Worm (Caenorhabditis elegans) whole organism, L4 larva: ENCODE data around the gene B0464.9.

ENCODE experiments used
- F26F4.8 ChIP-seq: fragments of 200-800 bp; sonication (Bioruptor generic); conservative IDR thresholded peaks from 2 replicates; pipeline ENCODE4 v1.3.6; 2022; ENCODE audit warnings: missing genetic modification characterization, missing compliant biosample characterization
- F44E2.7 ChIP-seq: fragments of 200-800 bp; sonication (Bioruptor generic); IDR thresholded peaks from 2 replicates; pipeline ENCODE4 v2.1.2; 2022; ENCODE audit warnings: missing genetic modification characterization, missing compliant biosample characterization
- T20F7.1 ChIP-seq: fragments of 200-800 bp; sonication (Bioruptor generic); optimal IDR thresholded peaks from 2 replicates; lab custom pipeline; 2018; ENCODE audit warnings: mild to moderate bottlenecking, missing genetic modification characterization, missing compliant biosample characterization
- T26A8.4 ChIP-seq: fragments of 200-800 bp; sonication (Bioruptor generic); IDR thresholded peaks from 2 replicates; pipeline ENCODE4 v1.3.6; 2022; ENCODE audit warnings: missing genetic modification characterization, missing compliant biosample characterization
- Y105C5A.15 ChIP-seq: fragments of 200-800 bp; sonication (Bioruptor generic); IDR thresholded peaks from 2 replicates; pipeline ENCODE4 v1.3.6; 2022; ENCODE audit warnings: missing genetic modification characterization, missing compliant biosample characterization
- ZK546.5 ChIP-seq, 2 experiments: sonication (generic microtip); optimal IDR thresholded peaks; 2 replicates each; lab custom pipeline; 2017; ENCODE audit warnings: missing biosample characterization in 2 of 2, missing genetic modification characterization in 2 of 2
- aha-1 ChIP-seq: fragments of 150-350 bp; peaks from one replicate; lab custom pipeline; 2014; ENCODE audit warnings: missing biosample characterization, missing genetic modification characterization
- aly-2 ChIP-seq: sonication (generic microtip); optimal IDR thresholded peaks from 2 replicates; lab custom pipeline; 2018; ENCODE audit warnings: missing biosample characterization, missing genetic modification characterization
- ama-1 ChIP-seq: fragments of 150-350 bp; optimal IDR thresholded peaks from 2 replicates; lab custom pipeline; 2014; ENCODE audit warnings: inconsistent platforms, mixed read lengths
- ctbp-1 ChIP-seq: fragments of 200-800 bp; sonication (Bioruptor generic); IDR thresholded peaks from 2 replicates; pipeline ENCODE4 v1.3.6; 2022; ENCODE audit warnings: missing genetic modification reagents, missing genetic modification characterization, missing compliant biosample characterization
- daf-16 ChIP-seq, 3 experiments: sonication (generic microtip); optimal IDR thresholded peaks; 2 replicates each; lab custom pipeline; 2016 to 2017; ENCODE audit warnings: missing genetic modification characterization in 3 of 3, missing genetic modification reagents in 3 of 3, mild to moderate bottlenecking in 2 of 3, missing compliant biosample characterization in 2 of 3, missing biosample characterization in 1 of 3, moderate library complexity in 1 of 3
- daf-8 ChIP-seq: fragments of 200-800 bp; sonication (Bioruptor generic); IDR thresholded peaks from 2 replicates; pipeline ENCODE4 v1.3.6; 2022; ENCODE audit warnings: missing genetic modification characterization, missing compliant biosample characterization
- dmd-6 ChIP-seq: fragments of 200-800 bp; sonication (Bioruptor generic); IDR thresholded peaks from 2 replicates; pipeline ENCODE4 v1.3.6; 2022; ENCODE audit warnings: missing genetic modification reagents, missing genetic modification characterization, missing compliant biosample characterization
- dmd-9 ChIP-seq: fragments of 200-800 bp; sonication (Bioruptor generic); IDR thresholded peaks from 2 replicates; pipeline ENCODE4 v1.3.6; 2022; ENCODE audit warnings: missing genetic modification reagents, missing genetic modification characterization, missing compliant biosample characterization
- duxl-1 ChIP-seq: sonication (generic microtip); optimal IDR thresholded peaks from 2 replicates; lab custom pipeline; 2016; ENCODE audit warnings: mild to moderate bottlenecking, missing genetic modification characterization, moderate library complexity, missing compliant biosample characterization; ENCODE audit not compliant: poor library complexity
- egl-27 ChIP-seq: sonication (generic microtip); optimal IDR thresholded peaks from 3 replicates; lab custom pipeline; 2017; ENCODE audit warnings: missing biosample characterization, missing genetic modification reagents, missing genetic modification characterization
- egl-43 ChIP-seq: fragments of 200-800 bp; sonication (Bioruptor generic); IDR thresholded peaks from 2 replicates; pipeline ENCODE4 v1.3.6; 2022; ENCODE audit warnings: missing genetic modification reagents, missing genetic modification characterization, missing compliant biosample characterization
- fos-1 ChIP-seq: fragments of 150-350 bp; optimal IDR thresholded peaks from 2 replicates; lab custom pipeline; 2014; ENCODE audit warnings: missing biosample characterization, missing genetic modification characterization
- hlh-11 ChIP-seq: fragments of 200-800 bp; sonication (Bioruptor generic); optimal IDR thresholded peaks from 2 replicates; lab custom pipeline; 2018; ENCODE audit warnings: mild to moderate bottlenecking, missing genetic modification characterization, missing compliant biosample characterization
- hlh-30 ChIP-seq: sonication (generic microtip); optimal IDR thresholded peaks from 2 replicates; lab custom pipeline; 2017; ENCODE audit warnings: antibody characterized with exemption, mild to moderate bottlenecking, missing genetic modification characterization, missing compliant biosample characterization; ENCODE audit not compliant: insufficient read depth
- hmg-1.1 ChIP-seq: fragments of 200-800 bp; sonication (Bioruptor generic); IDR thresholded peaks from 2 replicates; pipeline ENCODE4 v1.3.6; 2022; ENCODE audit warnings: missing genetic modification reagents, missing genetic modification characterization, missing compliant biosample characterization
- lim-7 ChIP-seq: fragments of 200-800 bp; sonication (Bioruptor generic); IDR thresholded peaks from 2 replicates; pipeline ENCODE4 v1.3.6; 2022; ENCODE audit warnings: missing genetic modification characterization, missing compliant biosample characterization
- lin-29 ChIP-seq: fragments of 200-800 bp; sonication (Bioruptor generic); IDR thresholded peaks from 2 replicates; pipeline ENCODE4 v1.3.6; 2022; ENCODE audit warnings: missing genetic modification reagents, missing genetic modification characterization, missing compliant biosample characterization
- lsy-2 ChIP-seq, 2 experiments: fragments of 150-350 bp in 1 of 2; sonication (generic microtip) in 1 of 2; optimal IDR thresholded peaks; 2 replicates each; lab custom pipeline; 2014 to 2017; ENCODE audit warnings: missing biosample characterization in 2 of 2, missing genetic modification characterization in 2 of 2
- madf-5 ChIP-seq, 2 experiments: fragments of 200-800 bp; sonication (Bioruptor generic); IDR thresholded peaks; 2 replicates each; pipeline ENCODE4 v1.3.6; 2022; ENCODE audit warnings: missing compliant biosample characterization in 2 of 2, missing genetic modification characterization in 2 of 2
- madf-9 ChIP-seq: fragments of 200-800 bp; sonication (Bioruptor generic); conservative IDR thresholded peaks from 2 replicates; pipeline ENCODE4 v1.3.6; 2022; ENCODE audit warnings: missing genetic modification reagents, missing genetic modification characterization, missing compliant biosample characterization
- mdl-1 ChIP-seq, 2 experiments: fragments of 150-350 bp in 1 of 2; sonication (generic microtip) in 1 of 2; optimal IDR thresholded peaks; 2 replicates each; lab custom pipeline; 2014 to 2017; ENCODE audit warnings: missing biosample characterization in 2 of 2, missing genetic modification characterization in 2 of 2
- mep-1 ChIP-seq: fragments of 150-350 bp; sonication (generic microtip); optimal IDR thresholded peaks from 3 replicates; lab custom pipeline; 2014; ENCODE audit warnings: missing biosample characterization, missing genetic modification characterization
- mes-2 ChIP-seq: sonication (generic microtip); optimal IDR thresholded peaks from 2 replicates; lab custom pipeline; 2016; ENCODE audit warnings: missing genotype, mild to moderate bottlenecking, missing genetic modification characterization, missing compliant biosample characterization; ENCODE audit not compliant: poor library complexity, severe bottlenecking
- mxl-2 ChIP-seq: fragments of 200-800 bp; sonication (Bioruptor generic); conservative IDR thresholded peaks from 2 replicates; pipeline ENCODE4 v1.3.6; 2022; ENCODE audit warnings: missing genetic modification reagents, missing genetic modification characterization, missing compliant biosample characterization
- mxl-3 ChIP-seq: fragments of 200-800 bp; sonication (Bioruptor generic); optimal IDR thresholded peaks from 2 replicates; lab custom pipeline; 2018; ENCODE audit warnings: mild to moderate bottlenecking, missing genetic modification characterization, missing compliant biosample characterization
- nhr-10 ChIP-seq: fragments of 150-350 bp; optimal IDR thresholded peaks from 2 replicates; lab custom pipeline; 2014; ENCODE audit warnings: missing biosample characterization, missing genetic modification characterization
- nhr-11 ChIP-seq: fragments of 150-350 bp; optimal IDR thresholded peaks from 2 replicates; lab custom pipeline; 2014; ENCODE audit warnings: missing biosample characterization, missing genetic modification characterization
- nhr-237 ChIP-seq: sonication (generic microtip); optimal IDR thresholded peaks from 2 replicates; lab custom pipeline; 2017; ENCODE audit warnings: missing biosample characterization, missing genetic modification characterization
- nhr-28 ChIP-seq: fragments of 150-350 bp; optimal IDR thresholded peaks from 2 replicates; lab custom pipeline; 2014; ENCODE audit warnings: missing biosample characterization, missing genetic modification characterization
- nhr-77 ChIP-seq: fragments of 150-350 bp; optimal IDR thresholded peaks from 2 replicates; lab custom pipeline; 2014; ENCODE audit warnings: missing biosample characterization, missing genetic modification characterization
- php-3 ChIP-seq: fragments of 200-800 bp; sonication (Bioruptor generic); IDR thresholded peaks from 2 replicates; pipeline ENCODE4 v1.3.6; 2022; ENCODE audit warnings: missing genetic modification reagents, missing genetic modification characterization, missing compliant biosample characterization
- set-16 ChIP-seq: fragments of 200-800 bp; sonication (Bioruptor generic); IDR thresholded peaks from 2 replicates; pipeline ENCODE4 v1.3.6; 2022; ENCODE audit warnings: missing genetic modification reagents, missing genetic modification characterization, missing compliant biosample characterization
- spr-3 ChIP-seq: fragments of 200-800 bp; sonication (Bioruptor generic); optimal IDR thresholded peaks from 2 replicates; lab custom pipeline; 2018; ENCODE audit warnings: mild to moderate bottlenecking, missing genetic modification characterization, missing compliant biosample characterization
- unc-130 ChIP-seq: sonication (generic microtip); optimal IDR thresholded peaks from 2 replicates; lab custom pipeline; 2016; ENCODE audit warnings: missing genetic modification reagents, missing genetic modification characterization, missing compliant biosample characterization
- unc-62 ChIP-seq, 3 experiments: fragments of 150-350 bp in 1 of 3; sonication (generic microtip); optimal IDR thresholded peaks in 2 of 3; peaks in 1 of 3; 1 replicate in 1 of 3; 2 replicates in 2 of 3; lab custom pipeline; 2014 to 2017; ENCODE audit warnings: missing biosample characterization in 3 of 3, missing genetic modification characterization in 3 of 3, missing genetic modification reagents in 3 of 3, missing genotype in 1 of 3
- zfp-2 ChIP-seq: sonication (generic microtip); optimal IDR thresholded peaks from 2 replicates; lab custom pipeline; 2016; ENCODE audit warnings: mild to moderate bottlenecking, missing genetic modification characterization, missing compliant biosample characterization
- zfp-3 ChIP-seq: fragments of 200-800 bp; sonication (Bioruptor generic); conservative IDR thresholded peaks from 2 replicates; pipeline ENCODE4 v1.3.6; 2022; ENCODE audit warnings: missing genetic modification reagents, missing genetic modification characterization, missing compliant biosample characterization
- zip-2 ChIP-seq: fragments of 150-350 bp; optimal IDR thresholded peaks from 2 replicates; lab custom pipeline; 2014; ENCODE audit warnings: missing biosample characterization, missing genetic modification characterization

Gene B0464.9

ce11 chrIII:9457192-9458103, 8.1 kb upstream of the B0464.9 start:
- no peak for TF ChIP-seq ZK546.5 (tag; optimal IDR thresholded peaks at IDR 0.05; lab: Kevin White, UChicago)
- no peak; the same call in 1 of the 2 replicates for TF ChIP-seq ctbp-1
- no peak for TF ChIP-seq fos-1 (tag; lab: Kevin White, UChicago)
- 0 out of 2 replicates have a peak, but pooled peaks have one; percentile 31 for TF ChIP-seq T26A8.4 (GFP tag; lab: Robert Waterston, UW)
- TF ChIP-seq nhr-28 (tag; lab: Kevin White, UChicago): peak; percentile 42
- peak; percentile 57 for TF ChIP-seq hlh-30 (tag; lab: Kevin White, UChicago)
- no peak for TF ChIP-seq zfp-2
- TF ChIP-seq dmd-9 (GFP tag; lab: Robert Waterston, UW): 0 out of 2 replicates have a peak, but pooled peaks have one; percentile 14
- TF ChIP-seq dmd-6 (GFP tag; lab: Robert Waterston, UW): no peak
- peak in 1 of 2 experiments; percentile 32 for TF ChIP-seq daf-16 (GFP tag; optimal IDR thresholded peaks at IDR 0.05; lab: Kevin White, UChicago)
- no peak for TF ChIP-seq daf-16 (tag; optimal IDR thresholded peaks at IDR 0.05; lab: Kevin White, UChicago)
- TF ChIP-seq ama-1 (lab: Kevin White, UChicago): peak; percentile 28
- peak; percentile 54 for TF ChIP-seq set-16 (GFP tag; lab: Robert Waterston, UW)
- no peak for TF ChIP-seq unc-130 (GFP tag; lab: Kevin White, UChicago)
- peak; percentile 19 for TF ChIP-seq mes-2 (tag; lab: Kevin White, UChicago)
- no peak for TF ChIP-seq madf-9 (GFP tag; lab: Robert Waterston, UW)
- TF ChIP-seq lsy-2 (tag; optimal IDR thresholded peaks at IDR 0.05; lab: Kevin White, UChicago): peak in 1 of 2 experiments; percentile 53
- peak; percentile 99 for TF ChIP-seq aha-1 (tag; lab: Kevin White, UChicago)
- TF ChIP-seq mep-1 (tag; lab: Kevin White, UChicago): peak; percentile 16
- no peak for TF ChIP-seq zfp-3 (GFP tag; lab: Robert Waterston, UW)
- no peak for TF ChIP-seq mxl-2
- peak in 1 of 2 experiments; percentile 100 for TF ChIP-seq unc-62 (GFP tag; optimal IDR thresholded peaks at IDR 0.05 in 1 of 2; lab: Kevin White, UChicago)
- TF ChIP-seq unc-62 (tag; optimal IDR thresholded peaks at IDR 0.05; lab: Kevin White, UChicago): no peak
- peak; percentile 38; the same call in 1 of the 2 replicates for TF ChIP-seq hmg-1.1 (GFP tag; lab: Robert Waterston, UW)
- TF ChIP-seq F44E2.7 (GFP tag; lab: Robert Waterston, UW): no peak
- TF ChIP-seq mdl-1 (tag; optimal IDR thresholded peaks at IDR 0.05; lab: Kevin White, UChicago): peak in 1 of 2 experiments; percentile 39
- no peak for TF ChIP-seq duxl-1
- TF ChIP-seq mxl-3 (GFP tag; lab: Kevin White, UChicago): peak; percentile 74
- TF ChIP-seq php-3 (GFP tag; lab: Robert Waterston, UW): no peak
- TF ChIP-seq zip-2: no peak
- peak; percentile 57 for TF ChIP-seq nhr-11 (tag; lab: Kevin White, UChicago)
- TF ChIP-seq hlh-11 (tag; lab: Kevin White, UChicago): peak; percentile 87
- TF ChIP-seq T20F7.1 (GFP tag; lab: Kevin White, UChicago): no peak

- peak in 1 of 2 experiments; percentile 91 for TF ChIP-seq unc-62 (GFP tag; optimal IDR thresholded peaks at IDR 0.05 in 1 of 2; lab: Kevin White, UChicago)
- TF ChIP-seq unc-62 (tag; optimal IDR thresholded peaks at IDR 0.05; lab: Kevin White, UChicago): no peak
- no peak for TF ChIP-seq madf-5 (GFP tag; IDR thresholded peaks at IDR 0.05; lab: Robert Waterston, UW)
- TF ChIP-seq spr-3 (GFP tag; lab: Kevin White, UChicago): no peak
- 0 out of 2 replicates have a peak, but pooled peaks have one; percentile 20 for TF ChIP-seq set-16 (GFP tag; lab: Robert Waterston, UW)
- no peak for TF ChIP-seq nhr-237 (tag; lab: Kevin White, UChicago)
- TF ChIP-seq nhr-77 (tag; lab: Kevin White, UChicago): no peak
- peak; percentile 50 for TF ChIP-seq nhr-10 (tag; lab: Kevin White, UChicago)
- peak; percentile 2 for TF ChIP-seq mxl-3 (GFP tag; lab: Kevin White, UChicago)
- no peak for TF ChIP-seq lin-29 (GFP tag; lab: Robert Waterston, UW)
- no peak for TF ChIP-seq dmd-6 (GFP tag; lab: Robert Waterston, UW)
- TF ChIP-seq F26F4.8: 0 out of 2 replicates have a peak, but pooled peaks have one; percentile 32
- TF ChIP-seq ama-1 (lab: Kevin White, UChicago): peak; percentile 89
- TF ChIP-seq daf-8 (GFP tag; lab: Robert Waterston, UW): no peak
- TF ChIP-seq lim-7 (GFP tag; lab: Robert Waterston, UW): 0 out of 2 replicates have a peak, but pooled peaks have one; percentile 32
- peak; percentile 73 for TF ChIP-seq egl-43 (GFP tag; lab: Robert Waterston, UW)
- no peak for TF ChIP-seq Y105C5A.15
- no peak for TF ChIP-seq egl-27 (tag; lab: Kevin White, UChicago)
- peak; percentile 78 for TF ChIP-seq aly-2
Measured at ce11 chrIII:9461894-9462784, 3.4 kb upstream of the B0464.9 start.
